Fruit fly (Drosophila melanogaster): ENCODE results near the gene Xport-A.

DNA sequence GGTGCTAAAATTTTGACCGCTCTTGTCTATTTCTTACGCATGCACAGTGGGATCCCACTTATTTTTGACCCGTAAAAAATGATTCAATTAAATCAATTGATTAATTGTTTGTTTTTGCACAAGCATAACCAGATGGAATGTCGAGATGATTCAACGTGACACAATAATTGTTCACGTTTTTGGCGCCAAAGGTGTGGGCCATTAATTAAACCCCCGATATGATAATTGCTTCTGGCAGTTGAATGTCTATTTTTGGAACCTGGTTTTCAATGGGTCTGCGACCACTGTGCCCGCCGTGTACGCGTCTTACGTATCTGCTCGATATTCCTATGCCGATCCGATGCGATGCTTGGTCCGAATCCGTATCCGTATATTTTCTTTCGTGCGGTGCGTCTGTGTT lies 23.2 kb downstream of the Xport-A start:
- TF ChIP-seq dmrt93B (GFP tag; optimal IDR thresholded peaks at IDR 0.05), result no peak
- TF ChIP-seq Hr83 (GFP tag; optimal IDR thresholded peaks at IDR 0.05; ENCODE audit: poor library complexity, severe bottlenecking), result no peak
- TF ChIP-seq Dif (GFP tag; optimal IDR thresholded peaks at IDR 0.05; ENCODE audit: partially characterized antibody), result no peak
- TF ChIP-seq dsf (GFP tag; optimal IDR thresholded peaks at IDR 0.05; ENCODE audit: borderline replicate concordance), result no peak
- TF ChIP-seq CrebA (GFP tag; optimal IDR thresholded peaks at IDR 0.05; ENCODE audit: borderline replicate concordance), result no peak
- TF ChIP-seq fru (GFP tag; optimal IDR thresholded peaks at IDR 0.05), result peak; percentile 5
- TF ChIP-seq h (GFP tag; optimal IDR thresholded peaks at IDR 0.05), result peak; percentile 18
- TF ChIP-seq pan (optimal IDR thresholded peaks at IDR 0.05), result no peak
- no peak for TF ChIP-seq Myc (optimal IDR thresholded peaks at IDR 0.05)
- TF ChIP-seq rgr (GFP tag; optimal IDR thresholded peaks at IDR 0.05), result no peak
- TF ChIP-seq HLH106 (tag; optimal IDR thresholded peaks at IDR 0.05), result no peak
- TF ChIP-seq usp (GFP tag; optimal IDR thresholded peaks at IDR 0.05), result no peak
- no peak for TF ChIP-seq br (GFP tag; optimal IDR thresholded peaks at IDR 0.05)
- TF ChIP-seq Rel (GFP tag; optimal IDR thresholded peaks at IDR 0.05), result no peak
- no peak for TF ChIP-seq Rel (tag; optimal IDR thresholded peaks at IDR 0.05)

All from whole organism, wandering third instar larva.